Fruit fly (Drosophila melanogaster) whole organism, embryonic: Measurements from ENCODE around the gene Ubi-p5E.

Source experiments
- Ada2b ChIP-seq: fragments of 200-800 bp; sonication (Bioruptor generic); IDR thresholded peaks from 2 replicates; pipeline ENCODE4 v1.3.6; 2022; ENCODE audit warnings: missing biosample characterization, missing genetic modification characterization
- B-H1 ChIP-seq: fragments of 200-800 bp; sonication (Bioruptor generic); IDR thresholded peaks from 3 replicates; pipeline ENCODE4 v1.3.6; 2022; ENCODE audit warnings: missing biosample characterization, missing genetic modification characterization
- CG11093 ChIP-seq: fragments of 200-800 bp; sonication (Bioruptor generic); IDR thresholded peaks from 3 replicates; pipeline ENCODE4 v1.3.6; 2022; ENCODE audit warnings: missing biosample characterization, missing genetic modification characterization
- CG11560 ChIP-seq: fragments of 200-800 bp; sonication (Bioruptor generic); IDR thresholded peaks from 3 replicates; pipeline ENCODE4 v1.3.6; 2022; ENCODE audit warnings: missing biosample characterization, missing genetic modification characterization
- CG12071 ChIP-seq: fragments of 200-800 bp; sonication (Bioruptor generic); optimal IDR thresholded peaks from 3 replicates; lab custom pipeline; 2018; ENCODE audit warnings: missing biosample characterization, mild to moderate bottlenecking, missing genetic modification characterization
- CG12659 ChIP-seq: fragments of 200-800 bp; sonication (Bioruptor generic); optimal IDR thresholded peaks from 3 replicates; lab custom pipeline; 2017; ENCODE audit warnings: mild to moderate bottlenecking, missing biosample characterization, missing genetic modification reagents, missing genetic modification characterization
- CG13424 ChIP-seq: fragments of 200-800 bp; sonication (Bioruptor generic); optimal IDR thresholded peaks from 2 replicates; lab custom pipeline; 2019; ENCODE audit warnings: missing biosample characterization, mild to moderate bottlenecking, missing genetic modification characterization, moderate library complexity
- CG15479 ChIP-seq: fragments of 200-800 bp; sonication (Bioruptor generic); optimal IDR thresholded peaks from 3 replicates; lab custom pipeline; 2019; ENCODE audit warnings: missing biosample characterization, mild to moderate bottlenecking, missing genetic modification characterization, moderate library complexity
- CG2678 ChIP-seq: fragments of 200-800 bp; sonication (Bioruptor generic); optimal IDR thresholded peaks from 3 replicates; lab custom pipeline; 2019; ENCODE audit warnings: missing biosample characterization, mild to moderate bottlenecking, missing genetic modification characterization, moderate library complexity
- CG30431 ChIP-seq: fragments of 200-800 bp; sonication (Bioruptor generic); optimal IDR thresholded peaks from 2 replicates; lab custom pipeline; 2017; ENCODE audit warnings: missing biosample characterization, missing genetic modification characterization
- CG31224 ChIP-seq: fragments of 200-800 bp; sonication (Bioruptor generic); IDR thresholded peaks from 2 replicates; pipeline ENCODE4 v1.3.6; 2022; ENCODE audit warnings: missing biosample characterization, missing genetic modification characterization
- CG31365 ChIP-seq: fragments of 200-800 bp; sonication (Bioruptor generic); optimal IDR thresholded peaks from 2 replicates; lab custom pipeline; 2018; ENCODE audit warnings: missing biosample characterization, mild to moderate bottlenecking, missing genetic modification characterization
- CG3281 ChIP-seq: fragments of 200-800 bp; sonication (Bioruptor generic); optimal IDR thresholded peaks from 3 replicates; lab custom pipeline; 2017; ENCODE audit warnings: missing biosample characterization, mild to moderate bottlenecking, missing genetic modification characterization
- CG3407 ChIP-seq: fragments of 200-800 bp; sonication (Bioruptor generic); optimal IDR thresholded peaks from 2 replicates; lab custom pipeline; 2018; ENCODE audit warnings: missing biosample characterization, mild to moderate bottlenecking, missing genetic modification characterization
- CG3847 ChIP-seq: fragments of 200-800 bp; sonication (Bioruptor generic); IDR thresholded peaks from 2 replicates; pipeline ENCODE4 v1.3.6; 2022; ENCODE audit warnings: missing biosample characterization, missing genetic modification characterization
- CG5245 ChIP-seq: fragments of 200-800 bp; sonication (Bioruptor generic); optimal IDR thresholded peaks from 3 replicates; lab custom pipeline; 2016; ENCODE audit warnings: missing biosample characterization, missing genetic modification characterization
- CG7928 ChIP-seq: fragments of 200-800 bp; sonication (Bioruptor generic); optimal IDR thresholded peaks from 2 replicates; lab custom pipeline; 2017; ENCODE audit warnings: missing biosample characterization, mild to moderate bottlenecking, missing genetic modification characterization
- CG8478 ChIP-seq: fragments of >200 bp; optimal IDR thresholded peaks from 2 replicates; lab custom pipeline; 2018
- CG9727 ChIP-seq: fragments of 200-800 bp; sonication (Bioruptor generic); optimal IDR thresholded peaks from 3 replicates; lab custom pipeline; 2017; ENCODE audit warnings: missing biosample characterization, mild to moderate bottlenecking, missing genetic modification characterization
- D19A ChIP-seq: fragments of 200-800 bp; optimal IDR thresholded peaks from 3 replicates; lab custom pipeline; 2019; ENCODE audit warnings: missing biosample characterization, mild to moderate bottlenecking, missing genetic modification characterization, moderate library complexity
- Doc3 ChIP-seq: fragments of 200-800 bp; sonication (Bioruptor generic); IDR thresholded peaks from 3 replicates; pipeline ENCODE4 v1.3.6; 2022; ENCODE audit warnings: missing biosample characterization, missing genetic modification characterization; ENCODE audit not compliant: partially characterized antibody
- MBD-R2 ChIP-seq: fragments of 200-800 bp; sonication (Bioruptor generic); IDR thresholded peaks from 2 replicates; pipeline ENCODE4 v1.3.6; 2022; ENCODE audit warnings: missing biosample characterization, missing genetic modification characterization
- Mad ChIP-seq: fragments of 200-800 bp; sonication (Bioruptor generic); optimal IDR thresholded peaks from 2 replicates; lab custom pipeline; 2016; ENCODE audit warnings: missing biosample characterization, missing genetic modification characterization
- NC2β ChIP-seq: fragments of 200-800 bp; sonication (Bioruptor generic); optimal IDR thresholded peaks from 2 replicates; lab custom pipeline; 2016; ENCODE audit warnings: missing biosample characterization, missing genetic modification characterization
- Opbp ChIP-seq: fragments of 200-800 bp; sonication (Bioruptor generic); IDR thresholded peaks from 3 replicates; pipeline ENCODE4 v1.3.6; 2022; ENCODE audit warnings: missing biosample characterization, missing genetic modification characterization; ENCODE audit not compliant: partially characterized antibody
- Scr ChIP-seq: fragments of 200-800 bp; sonication (Bioruptor generic); IDR thresholded peaks from 2 replicates; pipeline ENCODE4 v1.3.6; 2022; ENCODE audit warnings: missing biosample characterization, missing genetic modification characterization; ENCODE audit not compliant: partially characterized antibody
- Side ChIP-seq: fragments of 200-800 bp; sonication (Bioruptor generic); optimal IDR thresholded peaks from 2 replicates; lab custom pipeline; 2016; ENCODE audit warnings: missing biosample characterization, missing genetic modification characterization
- Trl ChIP-seq, 3 experiments: fragments of >200 bp in 2 of 3; fragments of 200-800 bp in 1 of 3; sonication (Bioruptor generic) in 1 of 3; optimal IDR thresholded peaks; 2 replicates in 1 of 3; 3 replicates in 2 of 3; lab custom pipeline; 2016 to 2017; ENCODE audit warnings: missing biosample characterization in 1 of 3, missing genetic modification characterization in 1 of 3
- Usf ChIP-seq: fragments of 200-800 bp; sonication (Bioruptor generic); optimal IDR thresholded peaks from 2 replicates; lab custom pipeline; 2017; ENCODE audit warnings: missing genotype, missing biosample characterization, missing genetic modification characterization
- ato ChIP-seq: fragments of 200-800 bp; sonication (Bioruptor generic); IDR thresholded peaks from 2 replicates; pipeline ENCODE4 v1.3.6; 2022; ENCODE audit warnings: missing biosample characterization, missing genetic modification characterization; ENCODE audit not compliant: partially characterized antibody
- bigmax ChIP-seq: fragments of 200-800 bp; sonication (Bioruptor generic); optimal IDR thresholded peaks from 2 replicates; lab custom pipeline; 2018; ENCODE audit warnings: missing biosample characterization, mild to moderate bottlenecking, missing genetic modification characterization
- bowl ChIP-seq: fragments of 200-800 bp; sonication (Bioruptor generic); IDR thresholded peaks from 2 replicates; pipeline ENCODE4 v1.3.6; 2022; ENCODE audit warnings: missing biosample characterization, missing genetic modification characterization
- cas ChIP-seq: fragments of 200-800 bp; sonication (Bioruptor generic); IDR thresholded peaks from 2 replicates; pipeline ENCODE4 v1.3.6; 2022; ENCODE audit warnings: missing biosample characterization, missing genetic modification characterization
- cato ChIP-seq: fragments of 200-800 bp; sonication (Bioruptor generic); optimal IDR thresholded peaks from 2 replicates; lab custom pipeline; 2016; ENCODE audit warnings: missing biosample characterization, missing genetic modification characterization, borderline replicate concordance
- fd64A ChIP-seq: fragments of 200-800 bp; sonication (Bioruptor generic); optimal IDR thresholded peaks from 3 replicates; lab custom pipeline; 2018; ENCODE audit warnings: missing biosample characterization, mild to moderate bottlenecking, missing genetic modification characterization
- gt ChIP-seq: fragments of 200-800 bp; sonication (Bioruptor generic); IDR thresholded peaks from 2 replicates; pipeline ENCODE4 v1.3.6; 2022; ENCODE audit warnings: missing biosample characterization, missing genetic modification characterization
- hb ChIP-seq: fragments of 200-800 bp; sonication (Bioruptor generic); IDR thresholded peaks from 3 replicates; pipeline ENCODE4 v1.3.6; 2022; ENCODE audit warnings: missing biosample characterization, missing genetic modification characterization; ENCODE audit not compliant: partially characterized antibody
- hbn ChIP-seq: fragments of 200-800 bp; sonication (Bioruptor generic); IDR thresholded peaks from 2 replicates; pipeline ENCODE4 v1.3.6; 2022; ENCODE audit warnings: missing biosample characterization, missing genetic modification characterization; ENCODE audit not compliant: partially characterized antibody
- insv ChIP-seq, 2 experiments: fragments of 200-800 bp; sonication (Bioruptor generic); optimal IDR thresholded peaks; 3 replicates each; lab custom pipeline; 2016 to 2018; ENCODE audit warnings: missing biosample characterization in 2 of 2, missing genetic modification characterization in 2 of 2
- jing ChIP-seq: fragments of 200-800 bp; sonication (Bioruptor generic); optimal IDR thresholded peaks from 2 replicates; lab custom pipeline; 2018; ENCODE audit warnings: missing biosample characterization, mild to moderate bottlenecking, missing genetic modification characterization
- kah ChIP-seq: fragments of 200-800 bp; sonication (Bioruptor generic); optimal IDR thresholded peaks from 2 replicates; lab custom pipeline; 2018; ENCODE audit warnings: missing biosample characterization, mild to moderate bottlenecking, missing genetic modification characterization
- nerfin-2 ChIP-seq: fragments of 200-800 bp; sonication (Bioruptor generic); IDR thresholded peaks from 2 replicates; pipeline ENCODE4 v1.3.6; 2022; ENCODE audit warnings: missing biosample characterization, missing genetic modification characterization; ENCODE audit not compliant: partially characterized antibody
- nmo ChIP-seq: fragments of 200-800 bp; sonication (Bioruptor generic); optimal IDR thresholded peaks from 2 replicates; lab custom pipeline; 2018; ENCODE audit warnings: missing biosample characterization, mild to moderate bottlenecking, missing genetic modification characterization, moderate library complexity
- psq ChIP-seq: fragments of 200-800 bp; sonication (Bioruptor generic); optimal IDR thresholded peaks from 2 replicates; lab custom pipeline; 2017; ENCODE audit warnings: missing biosample characterization, missing genetic modification characterization
- stwl ChIP-seq: fragments of 200-800 bp; sonication (Bioruptor generic); optimal IDR thresholded peaks from 3 replicates; lab custom pipeline; 2018; ENCODE audit warnings: missing biosample characterization, mild to moderate bottlenecking, missing genetic modification characterization, moderate library complexity
- tll ChIP-seq, 2 experiments: fragments of 200-800 bp in 1 of 2; fragments of >200 bp in 1 of 2; sonication (Bioruptor generic) in 1 of 2; optimal IDR thresholded peaks; 2 replicates each; lab custom pipeline; 2017 to 2019; ENCODE audit warnings: missing biosample characterization in 2 of 2, missing genetic modification characterization in 2 of 2, mild to moderate bottlenecking in 1 of 2, moderate library complexity in 1 of 2
- trem ChIP-seq: fragments of 200-800 bp; optimal IDR thresholded peaks from 3 replicates; lab custom pipeline; 2019; ENCODE audit warnings: missing biosample characterization, mild to moderate bottlenecking, missing genetic modification characterization, moderate library complexity
- vnd ChIP-seq: fragments of 200-800 bp; sonication (Bioruptor generic); IDR thresholded peaks from 3 replicates; pipeline ENCODE4 v1.3.6; 2022; ENCODE audit warnings: missing biosample characterization, missing genetic modification characterization; ENCODE audit not compliant: partially characterized antibody
- yki ChIP-seq: fragments of >200 bp; optimal IDR thresholded peaks from 3 replicates; lab custom pipeline; 2018
- zfh2 ChIP-seq: fragments of 200-800 bp; sonication (Bioruptor generic); optimal IDR thresholded peaks from 2 replicates; lab custom pipeline; 2016; ENCODE audit warnings: missing biosample characterization, missing genetic modification characterization

Ubi-p5E gene

DNA sequence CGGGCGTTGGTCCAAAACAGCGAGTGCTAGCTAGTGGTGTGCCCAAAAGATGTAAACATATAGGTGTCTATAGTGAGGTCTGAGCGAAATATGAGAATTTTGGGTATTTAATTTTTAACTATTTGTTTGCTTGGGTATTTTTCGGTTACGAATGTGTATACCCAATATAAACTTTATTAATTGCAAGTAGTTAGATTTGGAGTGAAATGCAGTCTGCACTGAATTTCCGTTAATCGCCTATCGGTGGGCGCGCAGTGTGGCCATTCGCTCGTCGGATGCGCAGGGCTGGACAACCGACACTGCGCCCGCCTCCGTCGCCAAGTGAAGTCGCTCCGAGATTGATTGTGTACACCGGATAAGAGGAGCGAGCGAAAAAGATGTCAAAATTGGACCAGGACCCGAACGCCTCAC is 15.7 kb upstream of the Ubi-p5E start, which contains the start of the genes CG15891 and CG3815 (continued):
- no peak for TF ChIP-seq ato (GFP tag; lab: Robert Waterston, UW)
- no peak for TF ChIP-seq D19A (tag; lab: Kevin White, UChicago)
- TF ChIP-seq CG12659 (GFP tag; lab: Kevin White, UChicago) = peak; percentile 71
- no peak for TF ChIP-seq bowl (GFP tag; lab: Robert Waterston, UW)
- no peak for TF ChIP-seq jing (GFP tag; lab: Kevin White, UChicago)
- peak in 1 of 2 experiments; percentile 61 for TF ChIP-seq insv (GFP tag; optimal IDR thresholded peaks at IDR 0.05; lab: Kevin White, UChicago)
- TF ChIP-seq vnd (GFP tag; lab: Robert Waterston, UW) = no peak
- TF ChIP-seq kah (GFP tag; lab: Kevin White, UChicago) = peak; percentile 40
- TF ChIP-seq cas (GFP tag; lab: Robert Waterston, UW) = no peak
- 0 out of 3 replicates have a peak, but pooled peaks have one; percentile 48 for TF ChIP-seq Opbp (GFP tag; lab: Robert Waterston, UW)
- TF ChIP-seq B-H1 = no peak
- TF ChIP-seq CG31365 (tag; lab: Kevin White, UChicago) = no peak
- no peak; the same call in 1 of the 2 replicates for TF ChIP-seq hbn (GFP tag; lab: Robert Waterston, UW)
- TF ChIP-seq Trl (optimal IDR thresholded peaks at IDR 0.05; lab: Kevin White, UChicago) = no peak
- peak; percentile 49 for TF ChIP-seq Trl (GFP tag; optimal IDR thresholded peaks at IDR 0.05; lab: Kevin White, UChicago)
- no peak for TF ChIP-seq CG12071 (GFP tag; lab: Kevin White, UChicago)
- peak; percentile 12 for TF ChIP-seq Mad (GFP tag; lab: Kevin White, UChicago)
- no peak for TF ChIP-seq hb (GFP tag; lab: Robert Waterston, UW)
- TF ChIP-seq Scr (GFP tag; lab: Robert Waterston, UW) = peak; percentile 55; the same call in 1 of the 2 replicates
- 0 out of 3 replicates have a peak, but pooled peaks have one; percentile 39 for TF ChIP-seq CG11093 (GFP tag; lab: Robert Waterston, UW)
- TF ChIP-seq CG3847 = peak; percentile 82
- peak; percentile 78 for TF ChIP-seq nmo
- TF ChIP-seq NC2β = no peak
- no peak for TF ChIP-seq bigmax (GFP tag; lab: Kevin White, UChicago)
- TF ChIP-seq Ada2b (GFP tag; lab: Robert Waterston, UW) = peak; percentile 25; the same call in 1 of the 2 replicates
- TF ChIP-seq psq = no peak
- no peak for TF ChIP-seq yki (lab: Kevin White, UChicago)
- TF ChIP-seq fd64A (GFP tag; lab: Kevin White, UChicago) = no peak
- peak; percentile 68 for TF ChIP-seq CG3281 (GFP tag; lab: Kevin White, UChicago)
- TF ChIP-seq CG5245 (GFP tag; lab: Kevin White, UChicago) = no peak
- peak; percentile 93 for TF ChIP-seq CG7928 (GFP tag; lab: Kevin White, UChicago)
- TF ChIP-seq CG9727 = peak; percentile 52
- no peak for TF ChIP-seq cato (GFP tag; lab: Kevin White, UChicago)
- peak; percentile 26 for TF ChIP-seq Side (GFP tag; lab: Kevin White, UChicago)
- TF ChIP-seq CG11560 = no peak
- peak; percentile 70 for TF ChIP-seq CG13424 (tag; lab: Kevin White, UChicago)
- peak; percentile 13; the same call in 1 of the 2 replicates for TF ChIP-seq CG31224 (GFP tag; lab: Robert Waterston, UW)
- TF ChIP-seq stwl (tag; lab: Kevin White, UChicago) = peak; percentile 82
- no peak for TF ChIP-seq CG2678 (tag; lab: Kevin White, UChicago)
- TF ChIP-seq CG15479 (GFP tag; lab: Kevin White, UChicago) = no peak
- TF ChIP-seq MBD-R2 = peak; percentile 93
- TF ChIP-seq CG30431 (GFP tag; lab: Kevin White, UChicago) = peak; percentile 38
- no peak for TF ChIP-seq CG3407
- peak; percentile 62 for TF ChIP-seq trem (tag; lab: Kevin White, UChicago)
- TF ChIP-seq CG8478 (lab: Kevin White, UChicago) = no peak
- TF ChIP-seq tll (GFP tag; optimal IDR thresholded peaks at IDR 0.05; lab: Kevin White, UChicago) = peak; percentile 24 to 36
- no peak for TF ChIP-seq Usf (GFP tag; lab: Kevin White, UChicago)
- no peak for TF ChIP-seq Doc3 (GFP tag; lab: Robert Waterston, UW)
- TF ChIP-seq nerfin-2 (GFP tag; lab: Robert Waterston, UW) = peak; percentile 54
- peak; percentile 72 for TF ChIP-seq zfh2 (GFP tag; lab: Kevin White, UChicago)
- 0 out of 2 replicates have a peak, but pooled peaks have one; percentile 13 for TF ChIP-seq gt (GFP tag; lab: Robert Waterston, UW)
